Worm (Caenorhabditis elegans): ENCODE measurements around the gene wdr-83.

- no peak for TF ChIP-seq ama-1 (optimal IDR thresholded peaks at IDR 0.05)
- no peak for TF ChIP-seq mdl-1 (tag; optimal IDR thresholded peaks at IDR 0.05)
- TF ChIP-seq unc-39 (tag; optimal IDR thresholded peaks at IDR 0.05) = no peak
- TF ChIP-seq nhr-28 (tag; optimal IDR thresholded peaks at IDR 0.05) = no peak
- no peak for TF ChIP-seq nhr-77 (tag; optimal IDR thresholded peaks at IDR 0.05)
- no peak for TF ChIP-seq zip-11 (GFP tag; IDR thresholded peaks at IDR 0.05)
- TF ChIP-seq aly-2 (tag; optimal IDR thresholded peaks at IDR 0.05) = no peak
- TF ChIP-seq ZK546.5 (tag; optimal IDR thresholded peaks at IDR 0.05) = no peak
- no peak for TF ChIP-seq nhr-10 (tag; optimal IDR thresholded peaks at IDR 0.05)
- TF ChIP-seq ces-1 (GFP tag; optimal IDR thresholded peaks at IDR 0.05) = no peak
Observed at ce11 chrII:5069525-5069924, 38.0 kb upstream of the wdr-83 start, which contains the start of gene idpb-2.

Measured in whole organism, L4 larva.